Worm (Caenorhabditis elegans): ENCODE results near the gene lbp-1.

lbp-1 gene

DNA sequence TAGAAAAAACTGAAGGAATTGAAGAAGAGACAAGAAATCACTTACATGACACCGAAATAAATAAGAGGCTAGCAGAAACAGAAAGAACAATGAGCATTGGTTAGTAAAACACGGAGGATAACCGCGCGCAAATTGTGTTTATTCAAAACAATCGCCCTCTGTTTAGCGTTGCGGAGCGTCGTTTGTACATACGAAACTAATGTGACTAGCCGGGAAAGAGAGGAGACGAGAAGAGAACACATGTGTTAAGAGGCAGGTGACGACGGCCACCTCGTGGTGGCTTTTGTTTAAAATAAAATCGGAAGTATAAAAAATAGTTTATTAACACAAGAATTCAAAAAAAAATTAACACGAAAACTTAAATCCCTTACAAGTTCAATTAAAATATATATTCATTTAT, 13.1 kb upstream of the lbp-1 start, which contains the start of gene F40F4.7 (continued):
- TF ChIP-seq fkh-10 (GFP tag; optimal IDR thresholded peaks at IDR 0.05) (no peak), efl-1 (optimal IDR thresholded peaks at IDR 0.05) (peak in 1 of 2 experiments; percentile 36), efl-1 (GFP tag; optimal IDR thresholded peaks at IDR 0.05 in 1 of 2) (peak in 1 of 2 experiments; percentile 10), C16A3.4 (tag; optimal IDR thresholded peaks at IDR 0.05) (peak; percentile 65), nhr-84 (tag; optimal IDR thresholded peaks at IDR 0.05) (no peak), nhr-71 (tag; optimal IDR thresholded peaks at IDR 0.05) (peak; percentile 86), C04F5.9 (tag; optimal IDR thresholded peaks at IDR 0.05) (no peak), lin-13 (GFP tag; optimal IDR thresholded peaks at IDR 0.05) (peak; percentile 47), lin-15B (tag; optimal IDR thresholded peaks at IDR 0.05) (no peak), unc-62 (GFP tag; optimal IDR thresholded peaks at IDR 0.05) (no peak), nhr-12 (tag; optimal IDR thresholded peaks at IDR 0.05) (no peak), nhr-47 (tag; optimal IDR thresholded peaks at IDR 0.05) (peak; percentile 60), aha-1 (tag; optimal IDR thresholded peaks at IDR 0.05) (no peak), irx-1 (tag; optimal IDR thresholded peaks at IDR 0.05) (peak; percentile 45), blmp-1 (tag; optimal IDR thresholded peaks at IDR 0.05) (no peak)

DNA sequence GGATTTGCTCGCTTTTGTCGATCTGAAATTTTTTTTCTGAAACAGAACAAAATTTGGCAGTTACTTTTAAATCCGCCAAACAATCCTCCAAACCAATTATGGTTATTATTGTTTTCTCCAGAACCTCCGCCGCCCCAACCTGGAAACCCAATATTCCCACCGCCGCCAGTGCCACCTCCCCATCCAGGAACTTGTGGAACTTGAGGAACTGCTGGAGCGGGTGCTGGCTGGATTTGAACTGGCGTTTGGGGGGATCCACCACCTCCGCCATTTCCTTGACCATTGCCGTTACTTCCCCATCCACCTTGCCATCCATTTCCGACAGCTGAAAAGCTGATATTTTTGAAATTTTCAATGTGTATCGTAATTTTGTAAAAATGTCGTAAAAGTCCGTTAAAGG, 11.2 kb upstream of the lbp-1 start:
- TF ChIP-seq mef-2 (tag; optimal IDR thresholded peaks at IDR 0.05) (no peak), nhr-76 (tag; optimal IDR thresholded peaks at IDR 0.05) (no peak), ceh-8 (GFP tag; optimal IDR thresholded peaks at IDR 0.05) (no peak), tlp-1 (tag; optimal IDR thresholded peaks at IDR 0.05) (no peak), rnt-1 (tag; optimal IDR thresholded peaks at IDR 0.05) (no peak), lin-35 (GFP tag; optimal IDR thresholded peaks at IDR 0.05) (no peak), isw-1 (GFP tag; IDR thresholded peaks at IDR 0.05) (no peak), elt-2 (tag; optimal IDR thresholded peaks at IDR 0.05) (no peak), C04F5.9 (tag; optimal IDR thresholded peaks at IDR 0.05) (no peak), mdl-1 (tag; optimal IDR thresholded peaks at IDR 0.05) (no peak), zag-1 (tag; optimal IDR thresholded peaks at IDR 0.05) (no peak)

DNA sequence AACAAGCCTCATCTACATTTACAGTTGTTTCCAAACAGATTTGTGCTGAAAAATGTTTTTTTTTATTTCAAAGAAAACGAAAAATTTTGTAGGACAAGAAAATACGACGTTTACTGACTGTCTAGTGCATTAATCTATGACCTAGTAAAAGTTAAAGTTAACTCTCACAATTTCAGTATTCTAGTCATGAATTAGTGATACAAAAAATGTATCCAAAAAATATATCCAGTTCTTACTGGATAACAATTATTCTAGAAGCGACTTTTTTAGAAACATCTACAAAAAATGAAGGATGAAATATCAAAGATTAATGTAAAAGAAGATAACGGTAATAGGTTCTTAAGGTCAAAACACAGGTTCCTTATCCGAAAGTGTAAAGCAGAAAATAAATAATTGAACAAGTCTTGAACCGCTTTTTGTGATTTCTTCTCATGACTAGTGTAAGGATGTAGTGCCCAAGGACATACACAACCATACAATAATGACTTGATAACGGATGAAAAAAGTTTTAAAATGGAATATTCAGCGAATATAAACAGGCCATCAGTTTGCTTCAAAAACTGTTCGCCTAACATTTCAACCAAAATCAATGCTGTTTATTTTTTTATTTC, 8.4 kb upstream of the lbp-1 start, which contains the start of gene pqn-37:
TSS of gene pqn-37 (minus strand) at position 51 of the 611 bp plus-strand sequence.
- peak; percentile 17 for TF ChIP-seq lin-14 (GFP tag; optimal IDR thresholded peaks at IDR 0.05)
- TF ChIP-seq rnt-1 (tag; optimal IDR thresholded peaks at IDR 0.05): no peak
- no peak for TF ChIP-seq C04F5.9 (tag; optimal IDR thresholded peaks at IDR 0.05)
- TF ChIP-seq nhr-76 (tag; optimal IDR thresholded peaks at IDR 0.05): no peak
- peak; percentile 55 for TF ChIP-seq nhr-85 (tag)
- no peak for TF ChIP-seq nhr-237 (tag; optimal IDR thresholded peaks at IDR 0.05)
- no peak for TF ChIP-seq grh-1 (GFP tag; IDR thresholded peaks at IDR 0.05)
- no peak for TF ChIP-seq dsc-1 (tag; optimal IDR thresholded peaks at IDR 0.05)
- no peak for TF ChIP-seq pqm-1 (tag; optimal IDR thresholded peaks at IDR 0.05)
- no peak for TF ChIP-seq mdl-1 (tag; optimal IDR thresholded peaks at IDR 0.05)
- TF ChIP-seq irx-1 (tag; optimal IDR thresholded peaks at IDR 0.05): no peak
- TF ChIP-seq nhr-71 (tag; optimal IDR thresholded peaks at IDR 0.05): peak; percentile 42
- TF ChIP-seq fkh-4 (tag; optimal IDR thresholded peaks at IDR 0.05; ENCODE audit: borderline replicate concordance): no peak

DNA sequence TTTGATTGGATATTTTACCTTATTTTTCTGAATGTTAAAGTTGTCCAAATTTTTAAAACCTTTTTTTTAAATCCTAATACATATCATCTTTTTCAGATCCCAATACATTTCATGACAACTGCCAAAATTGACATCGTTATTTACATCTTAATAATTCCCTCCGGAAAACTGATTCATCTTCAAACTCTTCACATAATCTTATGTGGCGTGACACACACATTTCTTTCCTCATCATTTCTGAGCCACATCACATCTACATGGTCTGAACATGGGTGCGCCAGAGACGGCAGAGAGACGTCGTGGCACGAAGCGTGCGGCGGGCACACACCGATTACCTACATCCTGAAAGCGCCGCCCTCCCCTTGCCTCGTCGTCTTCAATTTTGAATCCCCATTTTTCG, 6.4 kb upstream of the lbp-1 start, which contains the start of gene tba-9:
TSS of gene tba-9 (plus strand) at position 301 of the 400 bp plus-strand sequence.
- TF ChIP-seq fkh-8 (tag; optimal IDR thresholded peaks at IDR 0.05): peak; percentile 28
- no peak for TF ChIP-seq sup-37 (GFP tag; optimal IDR thresholded peaks at IDR 0.05)
- no peak for TF ChIP-seq fkh-4 (tag; optimal IDR thresholded peaks at IDR 0.05; ENCODE audit: borderline replicate concordance)
- peak; percentile 16 for TF ChIP-seq lin-14 (GFP tag; optimal IDR thresholded peaks at IDR 0.05)

Data from whole organism, L1 larva.